Worm (Caenorhabditis elegans): Measurements from ENCODE around the gene W09D10.4.

DNA sequence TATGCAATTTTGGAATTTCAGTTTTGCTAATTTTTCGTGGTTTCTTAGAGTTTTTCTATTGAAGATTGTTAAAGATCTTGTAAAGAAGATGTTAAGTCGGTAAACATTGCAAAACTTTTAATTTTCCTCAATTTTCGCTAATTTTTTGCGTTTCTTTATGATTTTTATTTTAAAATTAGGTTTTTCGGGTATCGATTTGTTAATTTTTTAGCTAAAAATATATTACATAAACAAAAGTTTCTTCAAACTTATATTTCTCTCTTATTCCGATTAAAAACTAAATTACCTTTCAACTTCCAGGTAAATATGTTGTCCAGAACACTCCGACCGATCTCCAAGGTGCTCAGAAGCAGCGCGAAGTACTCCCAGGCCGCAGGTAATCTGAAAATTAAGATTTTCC lies 8.5 kb downstream of the W09D10.4 start, which contains the start of gene mrpl-12:
- TF ChIP-seq B0310.2 (tag; optimal IDR thresholded peaks at IDR 0.05) (no peak), ets-7 (tag; optimal IDR thresholded peaks at IDR 0.05) (no peak), sea-1 (GFP tag; conservative IDR thresholded peaks at IDR 0.05) (no peak), ama-1 (optimal IDR thresholded peaks at IDR 0.05) (no peak), pes-1 (GFP tag; IDR thresholded peaks at IDR 0.05) (no peak), F13C5.2 (tag; optimal IDR thresholded peaks at IDR 0.05) (no peak), hmg-4 (GFP tag; optimal IDR thresholded peaks at IDR 0.05) (no peak), hmbx-1 (tag; optimal IDR thresholded peaks at IDR 0.05) (no peak), tra-4 (tag; optimal IDR thresholded peaks at IDR 0.05) (no peak), flt-1 (GFP tag; IDR thresholded peaks at IDR 0.05) (no peak), scrt-1 (GFP tag; IDR thresholded peaks at IDR 0.05) (no peak)
